Worm (Caenorhabditis elegans) whole organism, midembryonic: ENCODE measurements around the gene B0495.7.

Experiments used
- T22C8.4 ChIP-seq: fragments of 200-800 bp; sonication (Bioruptor generic); IDR thresholded peaks from 2 replicates; pipeline ENCODE4 v1.3.6; 2022; ENCODE audit warnings: missing genetic modification characterization, missing compliant biosample characterization
- cog-1 ChIP-seq: sonication (generic microtip); optimal IDR thresholded peaks from 2 replicates; lab custom pipeline; 2016; ENCODE audit warnings: missing genetic modification characterization, missing compliant biosample characterization
- flt-1 ChIP-seq: fragments of 200-800 bp; sonication (Bioruptor generic); IDR thresholded peaks from 2 replicates; pipeline ENCODE4 v1.3.6; 2022; ENCODE audit warnings: missing genetic modification characterization, missing compliant biosample characterization
- klf-2 ChIP-seq: fragments of 200-800 bp; sonication (Bioruptor generic); conservative IDR thresholded peaks from 2 replicates; pipeline ENCODE4 v1.3.6; 2022; ENCODE audit warnings: missing genetic modification reagents, missing genetic modification characterization, missing compliant biosample characterization
- med-1 ChIP-seq: sonication (generic microtip); optimal IDR thresholded peaks from 2 replicates; lab custom pipeline; 2017; ENCODE audit warnings: missing genetic modification characterization, mild to moderate bottlenecking, missing compliant biosample characterization, antibody characterized with exemption, missing genetic modification reagents; ENCODE audit not compliant: insufficient read depth
- ref-1 ChIP-seq: fragments of 200-800 bp; sonication (Bioruptor generic); conservative IDR thresholded peaks from 2 replicates; pipeline ENCODE4 v1.3.6; 2022; ENCODE audit warnings: missing genetic modification reagents, missing genetic modification characterization, missing compliant biosample characterization
- tab-1 ChIP-seq: fragments of 200-800 bp; sonication (Bioruptor generic); IDR thresholded peaks from 2 replicates; pipeline ENCODE4 v1.3.6; 2022; ENCODE audit warnings: missing genetic modification characterization, missing compliant biosample characterization
- ztf-23 ChIP-seq: fragments of 200-800 bp; sonication (Bioruptor generic); IDR thresholded peaks from 2 replicates; pipeline ENCODE4 v1.3.6; 2022; ENCODE audit warnings: missing genetic modification reagents, missing genetic modification characterization, missing compliant biosample characterization
- ztf-29 ChIP-seq: fragments of 200-800 bp; sonication (Bioruptor generic); IDR thresholded peaks from 2 replicates; pipeline ENCODE4 v1.3.6; 2022; ENCODE audit warnings: missing genetic modification reagents, missing genetic modification characterization, missing compliant biosample characterization

Gene B0495.7

DNA sequence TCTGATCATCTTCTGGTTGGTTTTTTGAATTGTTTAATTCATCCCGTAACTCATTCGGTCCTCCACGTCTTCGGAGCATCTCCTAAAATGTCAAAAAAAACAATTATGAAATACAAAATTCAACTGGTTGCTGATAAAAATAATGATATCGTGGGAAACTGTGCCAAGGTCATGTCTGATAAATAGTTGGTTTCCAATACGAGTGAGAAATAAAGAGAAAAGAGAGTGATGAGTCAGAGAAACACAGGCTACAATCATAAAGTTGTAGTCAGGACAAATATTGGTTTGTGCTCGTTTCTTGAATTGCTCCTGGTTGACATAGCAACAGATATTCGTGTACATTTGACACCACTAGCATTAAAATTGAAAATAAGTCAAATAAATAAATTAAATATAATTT lies at the start of gene B0495.7:
Gene B0495.7, minus strand, starts transcription at position 82 of the 400 bp plus-strand sequence.
- TF ChIP-seq ref-1 = no peak
- TF ChIP-seq klf-2 (GFP tag; lab: Robert Waterston, UW) = no peak
- TF ChIP-seq ztf-29 (GFP tag; lab: Robert Waterston, UW) = no peak
- TF ChIP-seq cog-1 = no peak
- TF ChIP-seq T22C8.4 = no peak
- TF ChIP-seq tab-1 (GFP tag; lab: Robert Waterston, UW) = no peak
- no peak for TF ChIP-seq ztf-23 (GFP tag; lab: Robert Waterston, UW)

DNA sequence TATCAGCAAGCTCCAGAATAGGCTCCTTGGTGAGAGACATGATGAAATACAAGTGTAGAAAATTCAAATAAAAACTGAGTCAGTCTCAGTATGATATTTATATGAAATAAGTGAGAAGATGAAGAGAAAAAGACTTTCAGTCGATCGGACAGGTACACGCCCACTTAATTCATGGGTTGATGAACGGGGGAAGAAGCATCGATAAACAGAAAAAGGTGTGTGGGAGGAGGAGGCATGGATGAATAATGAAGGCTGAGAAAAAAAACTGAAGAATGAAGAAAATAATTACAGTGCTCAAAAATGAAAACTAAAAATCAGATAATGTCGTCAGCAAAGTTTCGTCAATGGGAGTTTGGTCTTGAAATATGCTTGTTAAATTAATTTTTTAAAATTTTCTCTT lies 48.5 kb upstream of the B0495.7 start, which contains the start of gene trx-1:
Gene trx-1, minus strand, starts transcription at position 101 of the 400 bp plus-strand sequence.
- no peak for TF ChIP-seq cog-1
- TF ChIP-seq ztf-29 (GFP tag; lab: Robert Waterston, UW) = no peak
- TF ChIP-seq T22C8.4 = no peak
- no peak for TF ChIP-seq flt-1 (GFP tag; lab: Robert Waterston, UW)
- TF ChIP-seq ref-1 = no peak
- no peak for TF ChIP-seq med-1 (GFP tag; lab: Kevin White, UChicago)
- no peak for TF ChIP-seq ztf-23 (GFP tag; lab: Robert Waterston, UW)
- TF ChIP-seq klf-2 (GFP tag; lab: Robert Waterston, UW) = no peak
- TF ChIP-seq tab-1 (GFP tag; lab: Robert Waterston, UW) = no peak

DNA sequence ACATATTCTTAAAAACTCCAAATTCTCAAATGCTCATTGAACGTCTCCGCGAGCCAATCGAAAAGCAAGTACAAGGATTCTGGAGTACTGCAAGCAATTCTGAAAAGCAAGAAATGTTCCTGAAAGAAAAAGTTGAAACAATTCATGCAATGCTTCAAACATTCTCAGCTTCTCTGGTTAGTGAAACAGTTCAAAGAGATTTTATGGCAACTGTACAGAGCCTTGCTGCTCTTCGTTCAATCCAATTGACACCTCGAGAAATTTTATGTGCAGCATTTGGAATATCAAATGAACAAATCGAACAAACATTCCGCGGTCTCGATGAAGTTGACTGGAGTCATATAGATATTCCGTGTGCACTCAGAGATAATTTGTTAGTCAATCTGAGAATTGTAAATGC lies 31.7 kb upstream of the B0495.7 start:
- TF ChIP-seq klf-2 (GFP tag; lab: Robert Waterston, UW) = no peak
- no peak for TF ChIP-seq cog-1
- TF ChIP-seq flt-1 (GFP tag; lab: Robert Waterston, UW) = no peak
- no peak for TF ChIP-seq ref-1
- no peak for TF ChIP-seq tab-1 (GFP tag; lab: Robert Waterston, UW)
- no peak for TF ChIP-seq ztf-23 (GFP tag; lab: Robert Waterston, UW)
- TF ChIP-seq T22C8.4 = no peak
- TF ChIP-seq ztf-29 (GFP tag; lab: Robert Waterston, UW) = no peak
- no peak for TF ChIP-seq med-1 (GFP tag; lab: Kevin White, UChicago)

DNA sequence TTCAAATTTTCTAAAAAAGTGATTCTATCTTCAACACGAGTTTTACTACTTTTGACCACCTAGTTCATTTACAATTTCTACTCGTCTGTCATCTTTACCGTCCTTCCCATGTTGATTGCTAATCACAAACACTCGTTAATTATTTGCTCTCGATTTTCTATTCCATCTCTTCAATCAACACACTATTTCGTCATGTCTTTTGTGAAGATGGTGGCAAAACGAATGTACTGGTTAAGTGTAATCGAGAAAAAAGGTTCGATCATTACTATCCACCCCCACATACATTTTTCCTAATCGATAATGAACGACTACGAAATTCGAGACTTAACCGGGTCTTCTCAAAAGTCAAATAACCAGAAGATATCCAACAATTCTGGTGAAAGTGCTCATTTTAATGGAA lies 19.6 kb upstream of the B0495.7 start, which contains the start of gene cpna-2:
Gene cpna-2, plus strand, starts transcription at position 301 of the 400 bp plus-strand sequence.
- TF ChIP-seq cog-1 (no peak), ztf-23 (GFP tag; lab: Robert Waterston, UW) (no peak), T22C8.4 (no peak), med-1 (GFP tag; lab: Kevin White, UChicago) (no peak), flt-1 (GFP tag; lab: Robert Waterston, UW) (no peak), tab-1 (GFP tag; lab: Robert Waterston, UW) (no peak), ztf-29 (GFP tag; lab: Robert Waterston, UW) (no peak), ref-1 (no peak), klf-2 (GFP tag; lab: Robert Waterston, UW) (no peak)

DNA sequence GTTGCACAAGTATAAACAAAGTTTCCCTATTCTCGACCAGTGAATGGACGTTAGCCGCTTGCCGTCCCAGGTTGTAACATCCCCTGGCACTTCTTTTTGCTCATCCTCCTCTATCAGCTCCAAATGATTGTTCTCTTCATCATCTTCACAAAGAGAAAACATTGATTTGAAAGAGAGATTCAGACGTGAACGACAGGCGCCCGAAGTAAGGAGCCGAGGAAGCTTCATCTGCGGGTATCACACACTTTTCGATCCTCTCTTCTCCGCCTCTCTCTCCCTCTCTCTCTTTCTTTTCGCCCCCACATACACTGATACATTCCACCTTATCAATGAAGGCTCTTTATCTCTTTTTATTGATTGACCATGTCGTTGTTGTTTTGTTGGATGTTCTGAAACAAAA lies 17.8 kb upstream of the B0495.7 start:
- no peak for TF ChIP-seq klf-2 (GFP tag; lab: Robert Waterston, UW)
- TF ChIP-seq T22C8.4 = no peak
- TF ChIP-seq med-1 (GFP tag; lab: Kevin White, UChicago) = no peak
- no peak for TF ChIP-seq flt-1 (GFP tag; lab: Robert Waterston, UW)
- TF ChIP-seq cog-1 = no peak
- TF ChIP-seq ztf-29 (GFP tag; lab: Robert Waterston, UW) = no peak
- TF ChIP-seq tab-1 (GFP tag; lab: Robert Waterston, UW) = no peak

DNA sequence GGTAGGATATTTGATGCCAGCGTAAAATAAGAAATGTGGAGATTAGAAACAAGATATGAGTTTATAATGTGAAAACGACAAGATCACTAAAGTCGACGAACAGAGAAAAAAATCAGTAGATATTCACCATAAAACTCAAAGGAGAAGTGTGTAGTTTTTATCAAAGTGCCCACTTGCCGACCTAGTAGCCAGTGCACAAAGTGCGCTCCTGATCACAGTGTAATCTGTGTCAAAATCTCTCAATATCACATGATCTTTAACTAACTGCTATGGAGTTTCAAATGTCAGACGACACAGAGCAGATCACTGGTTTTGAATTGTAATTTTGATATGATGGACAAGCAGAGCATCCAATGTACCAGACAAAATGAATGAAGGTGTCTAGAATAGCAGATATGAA lies 15.4 kb upstream of the B0495.7 start:
- TF ChIP-seq ztf-23 (GFP tag; lab: Robert Waterston, UW) (no peak), cog-1 (no peak)

DNA sequence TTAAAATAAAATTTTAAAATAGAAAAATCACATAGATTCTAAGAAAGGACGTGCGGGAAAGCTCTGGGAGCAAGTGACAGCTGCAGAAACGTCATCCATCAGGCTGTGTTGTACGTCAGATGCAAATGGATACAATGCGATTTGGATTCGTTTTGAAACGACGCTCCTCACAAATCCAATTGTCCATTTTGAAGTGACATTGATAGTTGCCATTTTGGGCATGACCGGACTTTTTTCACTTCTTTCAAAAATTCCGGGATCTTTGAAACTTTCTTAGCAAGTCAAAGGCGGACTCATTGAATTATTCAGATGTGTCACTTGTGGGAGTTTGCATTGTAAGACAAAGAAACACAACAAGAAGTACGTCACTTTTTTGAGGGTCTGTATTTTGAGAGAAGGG lies 14.0 kb upstream of the B0495.7 start:
- TF ChIP-seq ztf-23 (GFP tag; lab: Robert Waterston, UW) = no peak
- no peak for TF ChIP-seq ref-1
- no peak for TF ChIP-seq cog-1
- TF ChIP-seq ztf-29 (GFP tag; lab: Robert Waterston, UW) = no peak
- no peak for TF ChIP-seq T22C8.4
- TF ChIP-seq tab-1 (GFP tag; lab: Robert Waterston, UW) = no peak
- no peak for TF ChIP-seq klf-2 (GFP tag; lab: Robert Waterston, UW)
- TF ChIP-seq flt-1 (GFP tag; lab: Robert Waterston, UW) = no peak
- TF ChIP-seq med-1 (GFP tag; lab: Kevin White, UChicago) = no peak

DNA sequence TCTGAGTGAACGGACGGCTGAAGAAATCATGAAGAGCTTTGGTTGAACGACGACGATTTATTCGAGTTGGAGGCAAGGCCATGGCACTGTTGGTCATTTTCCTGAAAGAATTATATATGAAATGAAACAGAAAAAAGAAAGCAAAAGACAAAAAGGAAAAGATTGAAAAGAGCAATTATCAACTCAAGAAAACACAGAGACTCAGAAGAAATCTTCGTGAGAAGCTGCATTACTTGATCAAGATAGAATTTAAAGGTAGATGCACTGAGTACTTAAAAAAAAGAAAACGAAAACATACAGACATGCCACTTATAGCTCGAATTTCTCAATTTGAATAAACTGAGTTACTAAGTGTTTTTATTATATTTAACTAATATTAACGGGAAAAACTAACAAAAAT lies 13.5 kb upstream of the B0495.7 start, which contains the start of gene cpna-5:
Gene cpna-5, minus strand, starts transcription at position 101 of the 400 bp plus-strand sequence.
- no peak for TF ChIP-seq ztf-29 (GFP tag; lab: Robert Waterston, UW)
- no peak for TF ChIP-seq tab-1 (GFP tag; lab: Robert Waterston, UW)
- no peak for TF ChIP-seq flt-1 (GFP tag; lab: Robert Waterston, UW)
- TF ChIP-seq T22C8.4 = no peak
- no peak for TF ChIP-seq klf-2 (GFP tag; lab: Robert Waterston, UW)
- no peak for TF ChIP-seq ztf-23 (GFP tag; lab: Robert Waterston, UW)

DNA sequence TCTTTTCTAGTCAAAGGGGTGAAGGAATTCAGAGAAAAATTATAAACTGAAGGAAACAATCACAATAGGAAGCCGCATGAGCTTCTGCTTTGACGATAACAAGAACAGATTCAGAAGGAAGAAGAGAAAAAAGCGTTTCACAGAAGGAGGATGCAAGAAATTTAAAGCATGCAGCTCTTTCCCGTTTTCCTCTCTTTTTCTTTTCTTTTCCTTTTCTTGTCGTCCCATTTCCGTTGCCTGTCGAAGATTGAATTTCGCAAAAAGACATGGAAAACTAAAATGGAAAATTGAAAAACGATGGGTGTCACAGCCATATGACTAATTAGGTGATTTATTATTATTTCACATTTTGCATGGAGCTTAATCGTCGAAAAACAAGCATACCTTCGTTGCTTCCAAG lies 11.1 kb upstream of the B0495.7 start:
- TF ChIP-seq ztf-23 (GFP tag; lab: Robert Waterston, UW) (no peak), med-1 (GFP tag; lab: Kevin White, UChicago) (no peak), klf-2 (GFP tag; lab: Robert Waterston, UW) (no peak), tab-1 (GFP tag; lab: Robert Waterston, UW) (no peak), ref-1 (no peak), ztf-29 (GFP tag; lab: Robert Waterston, UW) (no peak), T22C8.4 (no peak), cog-1 (no peak), flt-1 (GFP tag; lab: Robert Waterston, UW) (no peak)

DNA sequence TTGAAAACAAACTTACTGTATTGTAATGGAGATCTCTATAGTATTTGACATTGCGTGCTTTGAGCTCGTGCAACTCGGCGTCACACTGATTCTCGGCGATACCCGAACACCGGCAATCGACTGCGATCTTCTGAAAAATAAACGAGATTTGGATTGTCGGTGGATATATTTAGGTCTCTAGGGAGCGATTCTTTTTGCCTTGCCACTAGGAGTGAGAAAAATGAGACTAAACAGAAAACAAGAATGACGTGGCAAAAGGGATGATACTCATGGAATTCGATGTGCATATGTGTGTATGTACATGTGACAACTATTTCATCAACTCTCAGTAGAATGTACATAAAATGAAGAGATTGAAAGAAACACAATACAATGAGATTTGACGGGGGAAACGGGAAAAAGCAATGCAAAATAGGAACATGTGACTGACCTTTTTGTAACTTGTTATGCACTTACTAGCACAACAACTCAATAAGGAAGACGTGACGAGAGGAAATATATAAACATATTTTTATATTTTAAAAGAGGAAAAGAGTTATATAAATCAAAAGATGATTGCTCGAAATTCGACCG lies 9.7 kb upstream of the B0495.7 start:
- TF ChIP-seq ztf-23 (GFP tag; lab: Robert Waterston, UW) (no peak), ref-1 (no peak), cog-1 (no peak), tab-1 (GFP tag; lab: Robert Waterston, UW) (no peak), flt-1 (GFP tag; lab: Robert Waterston, UW) (no peak), klf-2 (GFP tag; lab: Robert Waterston, UW) (no peak), med-1 (GFP tag; lab: Kevin White, UChicago) (no peak), ztf-29 (GFP tag; lab: Robert Waterston, UW) (no peak), T22C8.4 (no peak)
